Fruit fly (Drosophila melanogaster) whole organism, pupa: ENCODE data around the gene CG6834.

Source experiments
- CG10348 ChIP-seq: fragments of 200-800 bp; sonication (Bioruptor generic); IDR thresholded peaks from 2 replicates; pipeline ENCODE4 v1.3.6; 2022; ENCODE audit warnings: missing biosample characterization, missing genetic modification characterization
- CG12605 ChIP-seq: fragments of 200-800 bp; sonication (Bioruptor generic); IDR thresholded peaks from 2 replicates; pipeline ENCODE4 v1.3.6; 2022; ENCODE audit warnings: missing biosample characterization, missing genetic modification characterization
- CG13204 ChIP-seq: fragments of 200-800 bp; sonication (Bioruptor generic); optimal IDR thresholded peaks from 2 replicates; lab custom pipeline; 2018; ENCODE audit warnings: missing biosample characterization, mild to moderate bottlenecking, missing genetic modification characterization, moderate library complexity
- CG15710 ChIP-seq: fragments of 200-800 bp; sonication (Bioruptor generic); optimal IDR thresholded peaks from 2 replicates; lab custom pipeline; 2018; ENCODE audit warnings: missing biosample characterization, mild to moderate bottlenecking, missing genetic modification characterization, moderate library complexity
- CG17806 ChIP-seq: fragments of 200-800 bp; sonication (Bioruptor generic); optimal IDR thresholded peaks from 2 replicates; lab custom pipeline; 2018; ENCODE audit warnings: missing biosample characterization, mild to moderate bottlenecking, missing genetic modification characterization, moderate library complexity
- CG34367 ChIP-seq: fragments of 200-800 bp; sonication (Bioruptor generic); optimal IDR thresholded peaks from 2 replicates; lab custom pipeline; 2018; ENCODE audit warnings: missing biosample characterization, mild to moderate bottlenecking, missing genetic modification characterization
- CG9948 ChIP-seq: fragments of 200-800 bp; sonication (Bioruptor generic); optimal IDR thresholded peaks from 2 replicates; lab custom pipeline; 2018; ENCODE audit warnings: missing biosample characterization, mild to moderate bottlenecking, missing genetic modification characterization, moderate library complexity
- D1 ChIP-seq: fragments of 200-800 bp; sonication (Bioruptor generic); optimal IDR thresholded peaks from 2 replicates; lab custom pipeline; 2018; ENCODE audit warnings: missing biosample characterization, mild to moderate bottlenecking, missing genetic modification characterization, moderate library complexity
- EcR ChIP-seq: fragments of 200-800 bp; sonication (Bioruptor generic); optimal IDR thresholded peaks from 3 replicates; lab custom pipeline; 2019; ENCODE audit warnings: missing biosample characterization, missing genetic modification characterization, mild to moderate bottlenecking, moderate library complexity, missing genetic modification reagents
- Pif1A ChIP-seq: fragments of 200-800 bp; sonication (Bioruptor generic); optimal IDR thresholded peaks from 3 replicates; lab custom pipeline; 2016; ENCODE audit warnings: missing biosample characterization, missing genetic modification characterization
- Pif1B ChIP-seq: fragments of 200-800 bp; sonication (Bioruptor generic); optimal IDR thresholded peaks from 3 replicates; lab custom pipeline; 2016; ENCODE audit warnings: missing biosample characterization, missing genetic modification characterization
- fd96Ca ChIP-seq: fragments of 200-800 bp; sonication (Bioruptor generic); IDR thresholded peaks from 3 replicates; pipeline ENCODE4 v1.3.6; 2022; ENCODE audit warnings: missing biosample characterization, missing genetic modification characterization
- gl ChIP-seq: fragments of 200-800 bp; sonication (Bioruptor generic); optimal IDR thresholded peaks from 2 replicates; lab custom pipeline; 2018; ENCODE audit warnings: missing biosample characterization, mild to moderate bottlenecking, missing genetic modification characterization
- rn ChIP-seq: fragments of 200-800 bp; sonication (Bioruptor generic); IDR thresholded peaks from 2 replicates; pipeline ENCODE4 v1.3.6; 2022; ENCODE audit warnings: missing biosample characterization, missing genetic modification characterization

- no peak for TF ChIP-seq rn (GFP tag; lab: Robert Waterston, UW)
- peak; percentile 27 for TF ChIP-seq CG15710 (tag; lab: Kevin White, UChicago)
- TF ChIP-seq CG10348: no peak
- TF ChIP-seq CG12605 (GFP tag; lab: Robert Waterston, UW): no peak
- TF ChIP-seq EcR (GFP tag; lab: Kevin White, UChicago): peak; percentile 63
- TF ChIP-seq CG13204 (GFP tag; lab: Kevin White, UChicago): no peak
- TF ChIP-seq CG9948 (tag; lab: Kevin White, UChicago): peak; percentile 30
- TF ChIP-seq gl: no peak
- TF ChIP-seq D1 (tag; lab: Kevin White, UChicago): no peak
- no peak for TF ChIP-seq CG34367 (tag; lab: Kevin White, UChicago)
- TF ChIP-seq fd96Ca: no peak
- TF ChIP-seq CG17806 (tag; lab: Kevin White, UChicago): peak; percentile 3
- TF ChIP-seq Pif1B (GFP tag; lab: Kevin White, UChicago): no peak
- no peak for TF ChIP-seq Pif1A (GFP tag; lab: Kevin White, UChicago)
Measured at dm6 chr3R:11663441-11663840, 24.5 kb downstream of the CG6834 start.
